Worm (Caenorhabditis elegans): ENCODE data around the gene srh-201.

ce11 chrV:9013765-9014164, at the start of gene srh-201:
- no peak for TF ChIP-seq nhr-10 (tag; optimal IDR thresholded peaks at IDR 0.05)
- TF ChIP-seq ceh-82 (tag; optimal IDR thresholded peaks at IDR 0.05) = no peak
- TF ChIP-seq mep-1 (tag; optimal IDR thresholded peaks at IDR 0.05) = no peak
- no peak for TF ChIP-seq dmd-8 (GFP tag; IDR thresholded peaks at IDR 0.05)
- no peak for TF ChIP-seq unc-130 (GFP tag; optimal IDR thresholded peaks at IDR 0.05)
- no peak for TF ChIP-seq pha-4 (GFP tag; IDR thresholded peaks at IDR 0.05)
- no peak for TF ChIP-seq pha-4 (tag; optimal IDR thresholded peaks at IDR 0.05)
- TF ChIP-seq sdz-12 (GFP tag; optimal IDR thresholded peaks at IDR 0.05) = no peak
- no peak for TF ChIP-seq nhr-48 (tag; optimal IDR thresholded peaks at IDR 0.05)
- TF ChIP-seq duxl-1 (tag; optimal IDR thresholded peaks at IDR 0.05; ENCODE audit: poor library complexity) = no peak
- no peak for TF ChIP-seq zag-1 (tag; optimal IDR thresholded peaks at IDR 0.05)
- no peak for TF ChIP-seq unc-39 (tag; optimal IDR thresholded peaks at IDR 0.05)
- no peak for TF ChIP-seq lin-13 (GFP tag; optimal IDR thresholded peaks at IDR 0.05)

All from whole organism, L4 larva.